Fruit fly (Drosophila melanogaster): ENCODE results near the gene CG14777.

CG14777 gene

DNA sequence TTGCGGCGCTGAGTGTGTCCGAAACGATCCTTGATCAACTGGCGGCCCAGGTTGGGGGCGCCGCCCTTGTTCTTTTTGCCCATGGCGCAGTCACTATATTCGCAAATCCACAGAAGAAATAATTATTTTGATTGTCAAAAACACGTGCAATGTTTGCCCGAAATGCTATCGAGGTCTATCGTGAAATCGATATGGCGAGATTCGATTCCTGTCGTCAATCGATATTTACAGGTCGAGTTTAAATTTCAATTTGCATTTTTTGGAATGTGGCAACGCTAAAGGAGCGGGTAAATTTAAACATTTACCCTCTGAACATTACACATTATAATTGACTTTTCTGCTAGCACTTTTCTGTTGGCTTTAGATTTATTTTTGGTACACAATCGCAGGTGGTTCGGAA, 1.9 kb upstream of the CG14777 start, which contains the start of gene Ns3 (continued):
- TF ChIP-seq crc (GFP tag; optimal IDR thresholded peaks at IDR 0.05) (no peak), usp (GFP tag; optimal IDR thresholded peaks at IDR 0.05) (no peak), mld (GFP tag; IDR thresholded peaks at IDR 0.05; ENCODE audit: partially characterized antibody) (peak; percentile 77; the same call in 2 of the 3 replicates), CG4424 (GFP tag; optimal IDR thresholded peaks at IDR 0.05) (no peak), E2f1 (GFP tag; IDR thresholded peaks at IDR 0.05) (no peak), Vsx1 (GFP tag; optimal IDR thresholded peaks at IDR 0.05) (no peak), Six4 (GFP tag; optimal IDR thresholded peaks at IDR 0.05) (no peak), CG9876 (GFP tag; optimal IDR thresholded peaks at IDR 0.05) (no peak), CG18011 (GFP tag; optimal IDR thresholded peaks at IDR 0.05) (no peak), nerfin-1 (tag; optimal IDR thresholded peaks at IDR 0.05) (no peak), unc-4 (GFP tag; IDR thresholded peaks at IDR 0.05; ENCODE audit: partially characterized antibody) (peak; percentile 86), Hr78 (GFP tag; optimal IDR thresholded peaks at IDR 0.05) (no peak), zen2 (GFP tag; IDR thresholded peaks at IDR 0.05; ENCODE audit: partially characterized antibody) (peak; percentile 89), unpg (GFP tag; optimal IDR thresholded peaks at IDR 0.05) (no peak), MBD-R2 (GFP tag; IDR thresholded peaks at IDR 0.05) (peak; percentile 70), hbn (GFP tag; IDR thresholded peaks at IDR 0.05; ENCODE audit: partially characterized antibody) (peak; percentile 85), row (GFP tag; IDR thresholded peaks at IDR 0.05) (no peak), h (optimal IDR thresholded peaks at IDR 0.05) (no peak), lov (optimal IDR thresholded peaks at IDR 0.05) (no peak), lov (GFP tag; IDR thresholded peaks at IDR 0.05) (no peak), az2 (GFP tag; optimal IDR thresholded peaks at IDR 0.05) (no peak), CG11093 (GFP tag; IDR thresholded peaks at IDR 0.05) (no peak), HLH3B (GFP tag; IDR thresholded peaks at IDR 0.05) (no peak), caup (GFP tag; optimal IDR thresholded peaks at IDR 0.05; ENCODE audit: severe bottlenecking) (no peak), CG17361 (GFP tag; IDR thresholded peaks at IDR 0.05) (no peak), Tbp (GFP tag; optimal IDR thresholded peaks at IDR 0.05) (no peak), CG11695 (GFP tag; IDR thresholded peaks at IDR 0.05) (no peak), CG2875 (GFP tag; optimal IDR thresholded peaks at IDR 0.05) (no peak), CG2116 (GFP tag; optimal IDR thresholded peaks at IDR 0.05) (peak; percentile 82), oc (tag; optimal IDR thresholded peaks at IDR 0.05) (no peak), Hr3 (GFP tag; optimal IDR thresholded peaks at IDR 0.05) (no peak), CG12391 (tag; optimal IDR thresholded peaks at IDR 0.05) (no peak), Hmx (GFP tag; optimal IDR thresholded peaks at IDR 0.05) (no peak), CG6854 (GFP tag; optimal IDR thresholded peaks at IDR 0.05) (no peak), run (tag; optimal IDR thresholded peaks at IDR 0.05) (no peak), CG4820 (GFP tag; optimal IDR thresholded peaks at IDR 0.05) (no peak), CG9727 (GFP tag; optimal IDR thresholded peaks at IDR 0.05) (no peak), Side (GFP tag; optimal IDR thresholded peaks at IDR 0.05) (no peak), Antp (GFP tag; optimal IDR thresholded peaks at IDR 0.05) (no peak), tna (GFP tag; IDR thresholded peaks at IDR 0.05; ENCODE audit: partially characterized antibody) (peak; percentile 87), Nf-YC (tag; optimal IDR thresholded peaks at IDR 0.05) (no peak), CG4617 (GFP tag; optimal IDR thresholded peaks at IDR 0.05; ENCODE audit: borderline replicate concordance) (peak; percentile 9), CG14965 (GFP tag; optimal IDR thresholded peaks at IDR 0.05; ENCODE audit: borderline replicate concordance) (no peak), fu2 (GFP tag; optimal IDR thresholded peaks at IDR 0.05) (no peak), CG16815 (GFP tag; optimal IDR thresholded peaks at IDR 0.05) (no peak), Bgb (GFP tag; IDR thresholded peaks at IDR 0.05; ENCODE audit: partially characterized antibody) (peak; percentile 92), CG43689 (GFP tag; IDR thresholded peaks at IDR 0.05) (no peak), zfh2 (GFP tag; optimal IDR thresholded peaks at IDR 0.05) (no peak), kah (GFP tag; optimal IDR thresholded peaks at IDR 0.05) (no peak), Dad (GFP tag; optimal IDR thresholded peaks at IDR 0.05) (no peak), CG15479 (GFP tag; optimal IDR thresholded peaks at IDR 0.05) (peak; percentile 2), Sox100B (GFP tag; optimal IDR thresholded peaks at IDR 0.05) (no peak)

Data from whole organism, embryonic.